Worm (Caenorhabditis elegans): ENCODE measurements around the gene str-73.

- TF ChIP-seq fax-1 (tag; optimal IDR thresholded peaks at IDR 0.05) (no peak), dmd-4 (tag; optimal IDR thresholded peaks at IDR 0.05; ENCODE audit: borderline replicate concordance) (no peak), ceh-24 (tag; optimal IDR thresholded peaks at IDR 0.05) (no peak), pqm-1 (tag; optimal IDR thresholded peaks at IDR 0.05) (no peak), ama-1 (optimal IDR thresholded peaks at IDR 0.05) (no peak), hlh-6 (tag; optimal IDR thresholded peaks at IDR 0.05) (no peak), ceh-31 (tag; optimal IDR thresholded peaks at IDR 0.05) (no peak)
Observed at ce11 chrV:16437546-16437945, 7.5 kb downstream of the str-73 start, which contains the start of gene F26D2.15.

Measured in whole organism, late embryonic.